Fruit fly (Drosophila melanogaster): ENCODE data around the gene CG15239.

CG15239 gene

DNA sequence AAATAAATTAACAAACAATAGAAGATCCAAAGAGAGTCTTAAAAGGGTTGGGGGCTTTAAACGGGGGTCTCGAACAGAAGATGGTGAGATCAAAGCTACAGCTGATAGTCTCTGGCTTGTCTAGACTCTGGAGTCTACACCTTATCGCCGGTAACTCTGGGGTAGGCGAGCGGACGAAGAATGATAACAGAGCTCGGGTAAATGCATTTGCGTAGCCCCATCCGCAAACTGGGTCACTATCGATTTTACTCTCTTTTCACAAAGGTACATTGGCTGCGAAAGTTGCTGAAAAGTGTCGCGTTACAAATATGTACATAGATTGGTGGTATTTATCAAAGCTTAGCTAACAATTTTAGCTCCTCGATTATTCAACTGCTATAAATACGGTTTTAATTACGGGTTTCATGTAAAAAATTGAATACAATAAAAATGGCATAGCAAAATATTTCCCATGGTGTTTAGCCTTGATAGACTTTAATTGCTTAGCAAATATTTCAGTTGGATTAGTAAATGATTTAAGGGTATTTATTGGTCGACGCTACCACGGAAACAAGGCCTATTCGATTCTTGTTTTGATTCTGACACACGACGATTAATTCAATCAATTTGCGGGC, 17.0 kb upstream of the CG15239 start (continued):
- TF ChIP-seq ind (GFP tag; optimal IDR thresholded peaks at IDR 0.05) (no peak), vfl (GFP tag; optimal IDR thresholded peaks at IDR 0.05) (no peak), CG12071 (GFP tag; optimal IDR thresholded peaks at IDR 0.05) (no peak), Ets97D (GFP tag; optimal IDR thresholded peaks at IDR 0.05) (no peak), CG11695 (GFP tag; IDR thresholded peaks at IDR 0.05) (no peak), CG17361 (GFP tag; IDR thresholded peaks at IDR 0.05) (peak; percentile 39; the same call in 1 of the 3 replicates), CG12155 (GFP tag; optimal IDR thresholded peaks at IDR 0.05) (no peak), zfh2 (GFP tag; optimal IDR thresholded peaks at IDR 0.05) (no peak), Spps (tag; optimal IDR thresholded peaks at IDR 0.05) (no peak), Sry-β (GFP tag; optimal IDR thresholded peaks at IDR 0.05) (no peak), chm (GFP tag; IDR thresholded peaks at IDR 0.05) (no peak), sens-2 (GFP tag; IDR thresholded peaks at IDR 0.05) (no peak), CG9876 (GFP tag; optimal IDR thresholded peaks at IDR 0.05) (no peak), Eip74EF (GFP tag; optimal IDR thresholded peaks at IDR 0.05) (no peak), dmrt99B (tag; optimal IDR thresholded peaks at IDR 0.05) (peak; percentile 38), hth (optimal IDR thresholded peaks at IDR 0.05) (no peak), Abd-B (GFP tag; optimal IDR thresholded peaks at IDR 0.05) (no peak), fd96Cb (tag; optimal IDR thresholded peaks at IDR 0.05) (peak; percentile 29), CG10209 (GFP tag; optimal IDR thresholded peaks at IDR 0.05) (peak; percentile 0), pzg (GFP tag; optimal IDR thresholded peaks at IDR 0.05) (no peak), CG4617 (GFP tag; optimal IDR thresholded peaks at IDR 0.05; ENCODE audit: borderline replicate concordance) (no peak), CG7839 (tag; optimal IDR thresholded peaks at IDR 0.05) (peak; percentile 1), CG10565 (GFP tag; optimal IDR thresholded peaks at IDR 0.05) (no peak), lilli (GFP tag; optimal IDR thresholded peaks at IDR 0.05) (no peak), chn (GFP tag; optimal IDR thresholded peaks at IDR 0.05) (no peak), H2.0 (GFP tag; IDR thresholded peaks at IDR 0.05) (no peak), Fer2 (tag; optimal IDR thresholded peaks at IDR 0.05) (no peak), tin (GFP tag; optimal IDR thresholded peaks at IDR 0.05) (no peak), Elba2 (GFP tag; optimal IDR thresholded peaks at IDR 0.05) (no peak), lola (GFP tag; optimal IDR thresholded peaks at IDR 0.05) (no peak), ato (GFP tag; IDR thresholded peaks at IDR 0.05; ENCODE audit: partially characterized antibody) (no peak), CG4360 (GFP tag; IDR thresholded peaks at IDR 0.05) (no peak), sqz (GFP tag; optimal IDR thresholded peaks at IDR 0.05) (no peak), trem (tag; optimal IDR thresholded peaks at IDR 0.05) (no peak), ATbp (GFP tag; optimal IDR thresholded peaks at IDR 0.05) (no peak), br (optimal IDR thresholded peaks at IDR 0.05) (no peak), CoRest (tag; optimal IDR thresholded peaks at IDR 0.05) (peak; percentile 26), chinmo (GFP tag; IDR thresholded peaks at IDR 0.05; ENCODE audit: partially characterized antibody) (no peak), CG9932 (GFP tag; IDR thresholded peaks at IDR 0.05) (no peak), chif (GFP tag; optimal IDR thresholded peaks at IDR 0.05) (no peak), psq (GFP tag; optimal IDR thresholded peaks at IDR 0.05) (no peak), CG12769 (tag; optimal IDR thresholded peaks at IDR 0.05) (no peak), CG3847 (GFP tag; IDR thresholded peaks at IDR 0.05) (no peak), CG4820 (GFP tag; optimal IDR thresholded peaks at IDR 0.05) (no peak), tll (GFP tag; optimal IDR thresholded peaks at IDR 0.05) (no peak), TFAM (GFP tag; optimal IDR thresholded peaks at IDR 0.05) (no peak), shn (GFP tag; optimal IDR thresholded peaks at IDR 0.05) (no peak), hbn (GFP tag; IDR thresholded peaks at IDR 0.05; ENCODE audit: partially characterized antibody) (no peak), BtbVII (GFP tag; optimal IDR thresholded peaks at IDR 0.05) (no peak), oc (tag; optimal IDR thresholded peaks at IDR 0.05) (no peak)
